Worm (Caenorhabditis elegans) whole organism, L1 larva: ENCODE results near the gene C28G1.2.

Experiments used
- F16B12.6 ChIP-seq: fragments of 150-350 bp; optimal IDR thresholded peaks from 2 replicates; lab custom pipeline; 2014; ENCODE audit warnings: missing biosample characterization, missing genetic modification characterization
- ceh-88 ChIP-seq: fragments of 200-800 bp; sonication (Bioruptor generic); IDR thresholded peaks from 2 replicates; pipeline ENCODE4 v1.3.6; 2022; ENCODE audit warnings: missing genetic modification characterization, missing compliant biosample characterization
- egl-27 ChIP-seq, 2 experiments: fragments of 150-350 bp in 1 of 2; sonication (generic microtip); optimal IDR thresholded peaks; 3 replicates each; lab custom pipeline; 2017 to 2018; ENCODE audit warnings: missing biosample characterization in 2 of 2, missing genetic modification characterization in 2 of 2, missing genetic modification reagents in 2 of 2
- hpl-2 ChIP-seq: fragments of 150-350 bp; optimal IDR thresholded peaks from 2 replicates; lab custom pipeline; 2014; ENCODE audit warnings: missing biosample characterization, missing genetic modification reagents, missing genetic modification characterization
- lin-15B ChIP-seq: fragments of 150-350 bp; sonication (generic microtip); optimal IDR thresholded peaks from 3 replicates; lab custom pipeline; 2014; ENCODE audit warnings: missing biosample characterization, missing genetic modification characterization
- ztf-11 ChIP-seq, 2 experiments: sonication (generic microtip); optimal IDR thresholded peaks; 2 replicates each; lab custom pipeline; 2016 to 2017; ENCODE audit warnings: missing genetic modification characterization in 2 of 2, missing biosample characterization in 1 of 2, missing compliant biosample characterization in 1 of 2

DNA sequence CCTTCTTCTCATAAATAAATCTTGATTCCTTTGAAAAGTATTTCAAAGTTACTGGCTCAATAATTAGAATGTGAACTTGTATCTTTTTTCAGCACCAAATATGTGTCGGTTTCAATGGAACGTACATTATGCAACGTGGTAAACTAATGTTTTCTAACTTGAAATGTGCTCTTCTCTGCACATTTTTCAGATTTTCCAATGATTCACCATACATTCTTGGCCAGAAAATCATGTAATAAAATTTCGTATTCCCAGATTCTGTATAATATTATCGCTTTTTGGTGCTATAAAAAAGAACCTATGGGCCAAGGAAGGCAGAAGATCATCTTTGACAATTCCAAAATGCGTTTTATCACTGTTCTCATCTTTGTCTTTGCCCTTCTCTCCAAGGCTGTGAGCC, 25.1 kb downstream of the C28G1.2 start, which contains the start of gene C06E2.9:
- TF ChIP-seq F16B12.6 (tag; lab: Kevin White, UChicago) (no peak), hpl-2 (GFP tag; lab: Kevin White, UChicago) (no peak), egl-27 (tag; optimal IDR thresholded peaks at IDR 0.05; lab: Kevin White, UChicago) (no peak), lin-15B (tag; lab: Kevin White, UChicago) (no peak), ceh-88 (no peak), ztf-11 (tag; optimal IDR thresholded peaks at IDR 0.05; lab: Kevin White, UChicago) (no peak)
